Worm (Caenorhabditis elegans) whole organism, early embryonic: ENCODE data around the gene ins-6.

Source experiments
- ama-1 ChIP-seq: fragments of 150-350 bp; optimal IDR thresholded peaks from 2 replicates; lab custom pipeline; 2014
- ceh-36 ChIP-seq: sonication (generic microtip); optimal IDR thresholded peaks from 2 replicates; lab custom pipeline; 2016; ENCODE audit warnings: missing genetic modification characterization, inconsistent platforms, missing compliant biosample characterization

- TF ChIP-seq ama-1 (lab: Kevin White, UChicago) (no peak), ceh-36 (no peak)
Measured at ce11 chrII:6026646-6027045, 26.4 kb downstream of the ins-6 start.
